Worm (Caenorhabditis elegans) whole organism, L2 larva: ENCODE data around the gene ZC196.5.

Source experiments
- ZK546.5 ChIP-seq: sonication (generic microtip); optimal IDR thresholded peaks from 2 replicates; lab custom pipeline; 2017; ENCODE audit warnings: missing biosample characterization, missing genetic modification characterization
- ama-1 ChIP-seq: fragments of 150-350 bp; optimal IDR thresholded peaks from 2 replicates; lab custom pipeline; 2018; ENCODE audit warnings: inconsistent platforms
- elt-3 ChIP-seq: sonication (generic microtip); optimal IDR thresholded peaks from 2 replicates; lab custom pipeline; 2017; ENCODE audit warnings: missing biosample characterization, missing genetic modification characterization
- lin-11 ChIP-seq: fragments of 150-350 bp; sonication (generic microtip); optimal IDR thresholded peaks from 2 replicates; lab custom pipeline; 2014; ENCODE audit warnings: missing biosample characterization, missing genetic modification characterization, inconsistent platforms, mixed read lengths
- lsy-2 ChIP-seq, 2 experiments: fragments of 150-350 bp in 1 of 2; sonication (generic microtip) in 1 of 2; optimal IDR thresholded peaks; 2 replicates each; lab custom pipeline; 2014 to 2017; ENCODE audit warnings: missing biosample characterization in 2 of 2, missing genetic modification characterization in 2 of 2
- nhr-11 ChIP-seq: fragments of 150-350 bp; optimal IDR thresholded peaks from 2 replicates; lab custom pipeline; 2014; ENCODE audit warnings: missing biosample characterization, missing genetic modification characterization
- nhr-23 ChIP-seq: fragments of 150-350 bp; optimal IDR thresholded peaks from 2 replicates; lab custom pipeline; 2014; ENCODE audit warnings: missing biosample characterization, missing genetic modification reagents, missing genetic modification characterization
- nhr-77 ChIP-seq: fragments of 150-350 bp; optimal IDR thresholded peaks from 2 replicates; lab custom pipeline; 2014; ENCODE audit warnings: missing biosample characterization, missing genetic modification characterization
- unc-39 ChIP-seq: fragments of 150-350 bp; optimal IDR thresholded peaks from 2 replicates; lab custom pipeline; 2014; ENCODE audit warnings: missing biosample characterization, missing genetic modification characterization

- no peak for TF ChIP-seq nhr-11
- no peak for TF ChIP-seq lin-11
- no peak for TF ChIP-seq ZK546.5
- TF ChIP-seq lsy-2 (tag; optimal IDR thresholded peaks at IDR 0.05; lab: Kevin White, UChicago), result no peak
- TF ChIP-seq ama-1 (lab: Kevin White, UChicago), result no peak
- TF ChIP-seq nhr-77 (tag; lab: Kevin White, UChicago), result no peak
- TF ChIP-seq unc-39 (tag; lab: Kevin White, UChicago), result no peak
- TF ChIP-seq elt-3, result no peak
- no peak for TF ChIP-seq nhr-23 (tag; lab: Kevin White, UChicago)
Observed at ce11 chrV:8760416-8760815, 31.2 kb downstream of the ZC196.5 start, which contains the start of gene ddn-1.
